Fruit fly (Drosophila melanogaster): ENCODE results near the gene Nek2.

Gene Nek2

DNA sequence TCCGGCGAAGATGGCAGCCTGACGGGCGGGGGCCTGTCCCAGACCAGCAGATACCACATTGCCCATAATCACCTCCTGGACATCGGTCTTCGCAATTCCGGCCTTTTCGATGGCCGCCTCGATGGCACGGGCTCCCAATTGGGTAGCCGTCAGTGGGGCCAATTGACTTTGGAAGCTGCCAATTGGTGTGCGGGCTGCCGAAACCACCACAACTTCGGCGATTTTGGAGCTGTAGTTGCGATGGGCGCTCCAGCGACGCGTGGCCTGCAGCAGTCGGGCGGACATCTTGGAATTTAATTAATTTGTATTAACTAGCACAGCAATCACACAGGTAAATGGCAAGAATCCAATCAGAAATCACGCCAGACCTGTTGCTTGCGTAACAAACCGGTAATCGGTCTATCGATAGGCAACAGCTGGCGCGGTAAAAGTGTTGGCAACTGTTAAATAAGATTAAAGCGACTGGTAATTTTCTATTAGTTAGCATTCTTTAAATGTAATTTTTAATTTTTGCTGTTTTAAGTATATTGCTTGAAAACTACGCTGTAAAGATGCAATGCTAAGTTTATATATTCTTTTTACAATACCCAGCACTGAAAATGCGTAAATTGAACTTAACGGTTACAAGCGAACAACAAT is 2.9 kb downstream of the Nek2 start, which contains the start of gene Acat1 (continued):
- peak; percentile 46 for TF ChIP-seq jumu (GFP tag; optimal IDR thresholded peaks at IDR 0.05)
- TF ChIP-seq lbe (GFP tag; optimal IDR thresholded peaks at IDR 0.05) = peak; percentile 81
- no peak for TF ChIP-seq CG43689 (GFP tag; IDR thresholded peaks at IDR 0.05)
- no peak for TF ChIP-seq shn (GFP tag; optimal IDR thresholded peaks at IDR 0.05)
- no peak for TF ChIP-seq gce (GFP tag; IDR thresholded peaks at IDR 0.05)
- TF ChIP-seq CG7963 (GFP tag; IDR thresholded peaks at IDR 0.05; ENCODE audit: partially characterized antibody) = no peak
- 0 out of 2 replicates have a peak, but pooled peaks have one; percentile 14 for TF ChIP-seq bbx (GFP tag; IDR thresholded peaks at IDR 0.05; ENCODE audit: partially characterized antibody)
- peak; percentile 83 for TF ChIP-seq vvl (GFP tag; IDR thresholded peaks at IDR 0.05)
- TF ChIP-seq CG14441 (GFP tag; IDR thresholded peaks at IDR 0.05) = peak; percentile 58
- TF ChIP-seq prd (optimal IDR thresholded peaks at IDR 0.05) = no peak
- peak; percentile 72 for TF ChIP-seq prd (GFP tag; IDR thresholded peaks at IDR 0.05)
- TF ChIP-seq CG10366 (GFP tag; IDR thresholded peaks at IDR 0.05) = peak; percentile 33; the same call in 1 of the 2 replicates
- TF ChIP-seq Lim3 (GFP tag; IDR thresholded peaks at IDR 0.05) = no peak
- TF ChIP-seq CG2678 (tag; optimal IDR thresholded peaks at IDR 0.05) = peak; percentile 58
- peak; percentile 64 for TF ChIP-seq CG2712 (tag; optimal IDR thresholded peaks at IDR 0.05)
- no peak for TF ChIP-seq pfk (GFP tag; optimal IDR thresholded peaks at IDR 0.05)
- peak; percentile 12 for TF ChIP-seq Abd-B (GFP tag; optimal IDR thresholded peaks at IDR 0.05)
- no peak for TF ChIP-seq Fer2 (tag; optimal IDR thresholded peaks at IDR 0.05)
- no peak for TF ChIP-seq jigr1 (GFP tag; IDR thresholded peaks at IDR 0.05)
- TF ChIP-seq CG11723 (GFP tag; optimal IDR thresholded peaks at IDR 0.05) = no peak
- TF ChIP-seq Hey (tag; optimal IDR thresholded peaks at IDR 0.05) = no peak
- TF ChIP-seq CG8944 (GFP tag; optimal IDR thresholded peaks at IDR 0.05) = no peak
- TF ChIP-seq Rfx (GFP tag; IDR thresholded peaks at IDR 0.05) = peak; percentile 72
- no peak for TF ChIP-seq CG3726 (GFP tag; IDR thresholded peaks at IDR 0.05)
- peak; percentile 48 for TF ChIP-seq CG10654 (GFP tag; optimal IDR thresholded peaks at IDR 0.05)
- peak; percentile 47 for TF ChIP-seq CG13775 (GFP tag; optimal IDR thresholded peaks at IDR 0.05)
- TF ChIP-seq Ptx1 (GFP tag; IDR thresholded peaks at IDR 0.05) = peak; percentile 72
- peak; percentile 15 for TF ChIP-seq Six4 (GFP tag; optimal IDR thresholded peaks at IDR 0.05)
- TF ChIP-seq sqz (GFP tag; optimal IDR thresholded peaks at IDR 0.05) = no peak
- no peak for TF ChIP-seq ac (GFP tag; optimal IDR thresholded peaks at IDR 0.05)
- TF ChIP-seq Hr3 (GFP tag; optimal IDR thresholded peaks at IDR 0.05) = peak; percentile 35
- TF ChIP-seq CG3163 (GFP tag; optimal IDR thresholded peaks at IDR 0.05) = no peak
- no peak for TF ChIP-seq CG16863 (GFP tag; optimal IDR thresholded peaks at IDR 0.05)
- TF ChIP-seq HLHmδ (GFP tag; optimal IDR thresholded peaks at IDR 0.05) = no peak
- TF ChIP-seq Elba2 (GFP tag; optimal IDR thresholded peaks at IDR 0.05) = peak; percentile 91
- peak; percentile 36; the same call in 1 of the 2 replicates for TF ChIP-seq CG4730 (GFP tag; IDR thresholded peaks at IDR 0.05)
- no peak for TF ChIP-seq sug (tag; optimal IDR thresholded peaks at IDR 0.05)
- TF ChIP-seq Hr51 (GFP tag; optimal IDR thresholded peaks at IDR 0.05) = peak; percentile 46 to 72
- TF ChIP-seq Deaf1 (tag; optimal IDR thresholded peaks at IDR 0.05) = no peak
- peak; percentile 19 for TF ChIP-seq CG7987 (GFP tag; optimal IDR thresholded peaks at IDR 0.05)
- TF ChIP-seq slou (GFP tag; optimal IDR thresholded peaks at IDR 0.05) = no peak
- TF ChIP-seq CG16779 (GFP tag; IDR thresholded peaks at IDR 0.05) = no peak
- no peak for TF ChIP-seq CG30020 (tag; optimal IDR thresholded peaks at IDR 0.05)
- TF ChIP-seq nerfin-1 (tag; optimal IDR thresholded peaks at IDR 0.05) = no peak
- peak; percentile 31 for TF ChIP-seq CHES-1-like (GFP tag; optimal IDR thresholded peaks at IDR 0.05)
- no peak for TF ChIP-seq tll (GFP tag; optimal IDR thresholded peaks at IDR 0.05)
- TF ChIP-seq Dp (GFP tag; optimal IDR thresholded peaks at IDR 0.05) = peak; percentile 35
- TF ChIP-seq mam (GFP tag; optimal IDR thresholded peaks at IDR 0.05) = peak; percentile 64
- 0 out of 3 replicates have a peak, but pooled peaks have one; percentile 15 for TF ChIP-seq CG2199 (GFP tag; IDR thresholded peaks at IDR 0.05)
- no peak for TF ChIP-seq Tbp (GFP tag; optimal IDR thresholded peaks at IDR 0.05)

Measured in whole organism, embryonic.